Fruit fly (Drosophila melanogaster): Measurements from ENCODE around the gene polybromo.

polybromo gene

DNA sequence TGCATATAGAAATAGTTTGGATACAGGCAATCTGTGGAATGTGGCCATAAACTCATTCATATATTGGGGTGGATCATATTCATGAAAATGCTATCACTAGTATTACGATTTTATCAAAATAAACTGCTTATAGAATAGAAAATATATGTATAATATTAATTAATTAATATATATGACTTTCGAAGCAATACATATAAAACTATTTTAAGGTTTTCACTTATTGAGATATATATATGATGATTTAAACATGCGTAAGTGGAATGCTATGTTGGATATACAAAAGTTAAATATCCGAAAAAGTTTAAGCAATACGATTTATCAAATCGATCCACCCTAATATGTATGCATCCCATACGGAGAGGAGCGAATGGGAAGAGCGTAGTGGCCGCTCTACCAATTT lies 6.5 kb downstream of the polybromo start:
- peak; percentile 1 for TF ChIP-seq kah (GFP tag; optimal IDR thresholded peaks at IDR 0.05)
- peak; percentile 2 to 21 for TF ChIP-seq Trl (optimal IDR thresholded peaks at IDR 0.05)
- TF ChIP-seq Trl (GFP tag; optimal IDR thresholded peaks at IDR 0.05) = no peak
- TF ChIP-seq CG30403 (GFP tag; optimal IDR thresholded peaks at IDR 0.05) = no peak
- peak; percentile 29 for TF ChIP-seq CG10267 (tag; optimal IDR thresholded peaks at IDR 0.05)
- TF ChIP-seq Ssrp (tag; optimal IDR thresholded peaks at IDR 0.05) = peak; percentile 25
- TF ChIP-seq nmo (GFP tag; optimal IDR thresholded peaks at IDR 0.05) = peak; percentile 20
- peak; percentile 29 for TF ChIP-seq CoRest (tag; optimal IDR thresholded peaks at IDR 0.05)
- TF ChIP-seq CG2712 (tag; optimal IDR thresholded peaks at IDR 0.05) = peak; percentile 57
- TF ChIP-seq gcm (GFP tag; optimal IDR thresholded peaks at IDR 0.05) = peak; percentile 48
- no peak for TF ChIP-seq Doc2 (GFP tag; IDR thresholded peaks at IDR 0.05)
- no peak for TF ChIP-seq CG9932 (GFP tag; IDR thresholded peaks at IDR 0.05)
- no peak for TF ChIP-seq Fer2 (tag; optimal IDR thresholded peaks at IDR 0.05)
- TF ChIP-seq CG10565 (GFP tag; optimal IDR thresholded peaks at IDR 0.05) = no peak
- TF ChIP-seq crc (GFP tag; optimal IDR thresholded peaks at IDR 0.05) = no peak
- peak; percentile 39; the same call in 1 of the 2 replicates for TF ChIP-seq HLH3B (GFP tag; IDR thresholded peaks at IDR 0.05)
- TF ChIP-seq CG13296 (GFP tag; optimal IDR thresholded peaks at IDR 0.05) = peak; percentile 52
- peak; percentile 3 for TF ChIP-seq CG1233 (GFP tag; optimal IDR thresholded peaks at IDR 0.05)
- TF ChIP-seq CG15514 (GFP tag; optimal IDR thresholded peaks at IDR 0.05) = peak; percentile 12
- TF ChIP-seq run (tag; optimal IDR thresholded peaks at IDR 0.05) = peak; percentile 30
- TF ChIP-seq CG32767 (GFP tag; IDR thresholded peaks at IDR 0.05) = peak; percentile 57
- peak; percentile 52 for TF ChIP-seq CG8924 (tag; optimal IDR thresholded peaks at IDR 0.05)
- 0 out of 2 replicates have a peak, but pooled peaks have one; percentile 21 for TF ChIP-seq Ptx1 (GFP tag; IDR thresholded peaks at IDR 0.05)
- TF ChIP-seq CG6689 (GFP tag; IDR thresholded peaks at IDR 0.05) = peak; percentile 28; the same call in 1 of the 2 replicates
- peak; percentile 47 for TF ChIP-seq CG7556 (GFP tag; optimal IDR thresholded peaks at IDR 0.05)
- TF ChIP-seq CG13424 (tag; optimal IDR thresholded peaks at IDR 0.05) = peak; percentile 62
- peak; percentile 4 for TF ChIP-seq sug (tag; optimal IDR thresholded peaks at IDR 0.05)
- TF ChIP-seq slbo (GFP tag; IDR thresholded peaks at IDR 0.05) = 0 out of 2 replicates have a peak, but pooled peaks have one; percentile 12
- TF ChIP-seq Eip74EF (GFP tag; optimal IDR thresholded peaks at IDR 0.05) = peak in 1 of 2 experiments; percentile 39
- TF ChIP-seq Hand (GFP tag; optimal IDR thresholded peaks at IDR 0.05) = no peak
- 0 out of 2 replicates have a peak, but pooled peaks have one; percentile 15 for TF ChIP-seq lmd (GFP tag; IDR thresholded peaks at IDR 0.05)
- TF ChIP-seq cwo (GFP tag; optimal IDR thresholded peaks at IDR 0.05) = peak; percentile 19
- peak; percentile 33 for TF ChIP-seq CG3281 (GFP tag; optimal IDR thresholded peaks at IDR 0.05)
- TF ChIP-seq CG10147 (GFP tag; optimal IDR thresholded peaks at IDR 0.05) = peak; percentile 19
- TF ChIP-seq grau (tag; optimal IDR thresholded peaks at IDR 0.05) = peak; percentile 51
- TF ChIP-seq phol (tag; optimal IDR thresholded peaks at IDR 0.05) = peak; percentile 27
- peak; percentile 53 for TF ChIP-seq salm (tag; optimal IDR thresholded peaks at IDR 0.05)
- TF ChIP-seq CG9437 (GFP tag; optimal IDR thresholded peaks at IDR 0.05) = peak; percentile 48
- no peak for TF ChIP-seq pum (GFP tag; optimal IDR thresholded peaks at IDR 0.05)
- no peak for TF ChIP-seq CG14710 (tag; optimal IDR thresholded peaks at IDR 0.05)
- TF ChIP-seq Nf-YB (GFP tag; optimal IDR thresholded peaks at IDR 0.05) = peak; percentile 11
- no peak for TF ChIP-seq Rfx (GFP tag; IDR thresholded peaks at IDR 0.05)
- no peak for TF ChIP-seq MESR4 (GFP tag; optimal IDR thresholded peaks at IDR 0.05)
- TF ChIP-seq Fer1 (GFP tag; optimal IDR thresholded peaks at IDR 0.05) = peak; percentile 5
- no peak for TF ChIP-seq pan (optimal IDR thresholded peaks at IDR 0.05)
- TF ChIP-seq pan (GFP tag; optimal IDR thresholded peaks at IDR 0.05 in 1 of 2, IDR thresholded peaks at IDR 0.05 in 1 of 2) = peak in 1 of 2 experiments; percentile 32
- TF ChIP-seq Xbp1 (GFP tag; optimal IDR thresholded peaks at IDR 0.05) = no peak
- no peak for TF ChIP-seq dmrt99B (tag; optimal IDR thresholded peaks at IDR 0.05)
- peak in 1 of 2 experiments; percentile 15 for TF ChIP-seq bsh (GFP tag; optimal IDR thresholded peaks at IDR 0.05)
- TF ChIP-seq Nf-YC (tag; optimal IDR thresholded peaks at IDR 0.05) = peak; percentile 57
